Fruit fly (Drosophila melanogaster): ENCODE results near the gene P5cr.

Gene P5cr

dm6 chr3R:19023862-19024261 lies 4.9 kb upstream of the P5cr start, which contains the start of the genes CG6005 and CG14286 (continued):
- TF ChIP-seq HmgZ (tag; optimal IDR thresholded peaks at IDR 0.05), result peak; percentile 80
- no peak for TF ChIP-seq CG7928 (GFP tag; optimal IDR thresholded peaks at IDR 0.05)
- peak; percentile 37 for TF ChIP-seq Bdp1 (GFP tag; optimal IDR thresholded peaks at IDR 0.05)
- peak; percentile 35 for TF ChIP-seq fd3F (GFP tag; optimal IDR thresholded peaks at IDR 0.05)
- peak; percentile 83 for TF ChIP-seq amos (GFP tag; IDR thresholded peaks at IDR 0.05; ENCODE audit: partially characterized antibody)
- TF ChIP-seq dpn (GFP tag; optimal IDR thresholded peaks at IDR 0.05), result peak; percentile 61 to 81
- peak; percentile 49; the same call in 1 of the 2 replicates for TF ChIP-seq cas (GFP tag; IDR thresholded peaks at IDR 0.05)
- no peak for TF ChIP-seq CG7839 (tag; optimal IDR thresholded peaks at IDR 0.05)
- no peak for TF ChIP-seq Abd-B (GFP tag; optimal IDR thresholded peaks at IDR 0.05)
- no peak for TF ChIP-seq CG8944 (GFP tag; optimal IDR thresholded peaks at IDR 0.05)
- TF ChIP-seq al (GFP tag; IDR thresholded peaks at IDR 0.05), result peak; percentile 61
- no peak for TF ChIP-seq CG31365 (tag; optimal IDR thresholded peaks at IDR 0.05)
- TF ChIP-seq mam (GFP tag; optimal IDR thresholded peaks at IDR 0.05), result peak; percentile 69
- TF ChIP-seq Xrp1 (GFP tag; IDR thresholded peaks at IDR 0.05), result peak; percentile 70
- TF ChIP-seq esg (GFP tag; conservative IDR thresholded peaks at IDR 0.05), result no peak; the same call in 1 of the 2 replicates
- peak; percentile 74 for TF ChIP-seq CG12155 (GFP tag; optimal IDR thresholded peaks at IDR 0.05)
- TF ChIP-seq zen2 (GFP tag; IDR thresholded peaks at IDR 0.05; ENCODE audit: partially characterized antibody), result peak; percentile 21; the same call in 1 of the 3 replicates
- TF ChIP-seq sisA (GFP tag; IDR thresholded peaks at IDR 0.05), result peak; percentile 70
- no peak for TF ChIP-seq Hr39 (optimal IDR thresholded peaks at IDR 0.05)
- TF ChIP-seq vnd (GFP tag; IDR thresholded peaks at IDR 0.05; ENCODE audit: partially characterized antibody), result peak; percentile 79
- no peak for TF ChIP-seq CG5953 (GFP tag; IDR thresholded peaks at IDR 0.05)
- peak; percentile 50 for TF ChIP-seq Ets97D (GFP tag; optimal IDR thresholded peaks at IDR 0.05)
- TF ChIP-seq Optix (GFP tag; IDR thresholded peaks at IDR 0.05), result peak; percentile 63; the same call in 2 of the 3 replicates
- peak; percentile 32 for TF ChIP-seq da (GFP tag; optimal IDR thresholded peaks at IDR 0.05)
- TF ChIP-seq ATbp (GFP tag; optimal IDR thresholded peaks at IDR 0.05), result no peak
- TF ChIP-seq CG14667 (GFP tag; IDR thresholded peaks at IDR 0.05), result peak; percentile 53
- peak; percentile 51 for TF ChIP-seq jumu (GFP tag; optimal IDR thresholded peaks at IDR 0.05)
- peak; percentile 69 for TF ChIP-seq sna (GFP tag; IDR thresholded peaks at IDR 0.05; ENCODE audit: partially characterized antibody)
- TF ChIP-seq lilli (GFP tag; optimal IDR thresholded peaks at IDR 0.05), result peak; percentile 84
- TF ChIP-seq Poxn (GFP tag; IDR thresholded peaks at IDR 0.05), result no peak
- peak; percentile 17 for TF ChIP-seq CG34376 (GFP tag; optimal IDR thresholded peaks at IDR 0.05)
- TF ChIP-seq CG8478 (optimal IDR thresholded peaks at IDR 0.05), result no peak
- TF ChIP-seq CG8290 (GFP tag; optimal IDR thresholded peaks at IDR 0.05), result peak; percentile 15
- TF ChIP-seq CG8290 (tag; optimal IDR thresholded peaks at IDR 0.05), result peak in 1 of 2 experiments; percentile 82
- no peak for TF ChIP-seq pnt (GFP tag; optimal IDR thresholded peaks at IDR 0.05)
- no peak for TF ChIP-seq wek (GFP tag; optimal IDR thresholded peaks at IDR 0.05)
- TF ChIP-seq CG12391 (tag; optimal IDR thresholded peaks at IDR 0.05), result peak; percentile 58
- peak; percentile 67; the same call in 1 of the 2 replicates for TF ChIP-seq aop (GFP tag; IDR thresholded peaks at IDR 0.05)
- TF ChIP-seq chn (GFP tag; optimal IDR thresholded peaks at IDR 0.05), result peak; percentile 78
- TF ChIP-seq wdn (GFP tag; IDR thresholded peaks at IDR 0.05), result 0 out of 2 replicates have a peak, but pooled peaks have one; percentile 6
- no peak for TF ChIP-seq ac (GFP tag; optimal IDR thresholded peaks at IDR 0.05)
- peak; percentile 48 for TF ChIP-seq CG15269 (tag; optimal IDR thresholded peaks at IDR 0.05)
- peak; percentile 60 for TF ChIP-seq CG17328 (GFP tag; IDR thresholded peaks at IDR 0.05)
- TF ChIP-seq emc (GFP tag; optimal IDR thresholded peaks at IDR 0.05), result no peak
- no peak for TF ChIP-seq Meics (GFP tag; optimal IDR thresholded peaks at IDR 0.05)
- TF ChIP-seq CTCF (GFP tag; optimal IDR thresholded peaks at IDR 0.05), result peak; percentile 13
- TF ChIP-seq sr (GFP tag; IDR thresholded peaks at IDR 0.05), result 0 out of 3 replicates have a peak, but pooled peaks have one; percentile 18
- TF ChIP-seq HHEX (GFP tag; optimal IDR thresholded peaks at IDR 0.05), result no peak
- peak; percentile 64 for TF ChIP-seq pho (GFP tag; optimal IDR thresholded peaks at IDR 0.05)
- TF ChIP-seq CG11696 (GFP tag; IDR thresholded peaks at IDR 0.05), result no peak
- peak in 1 of 2 experiments; percentile 38 for TF ChIP-seq bsh (GFP tag; optimal IDR thresholded peaks at IDR 0.05)
- no peak for TF ChIP-seq grn (GFP tag; optimal IDR thresholded peaks at IDR 0.05)
- peak; percentile 58 for TF ChIP-seq CG7786 (GFP tag; optimal IDR thresholded peaks at IDR 0.05)
